Fruit fly (Drosophila melanogaster): ENCODE measurements around the gene P58IPK.
A peak's percentile ranks its signal among the peaks of the same experiment; 100 is the strongest.

Gene P58IPK

DNA sequence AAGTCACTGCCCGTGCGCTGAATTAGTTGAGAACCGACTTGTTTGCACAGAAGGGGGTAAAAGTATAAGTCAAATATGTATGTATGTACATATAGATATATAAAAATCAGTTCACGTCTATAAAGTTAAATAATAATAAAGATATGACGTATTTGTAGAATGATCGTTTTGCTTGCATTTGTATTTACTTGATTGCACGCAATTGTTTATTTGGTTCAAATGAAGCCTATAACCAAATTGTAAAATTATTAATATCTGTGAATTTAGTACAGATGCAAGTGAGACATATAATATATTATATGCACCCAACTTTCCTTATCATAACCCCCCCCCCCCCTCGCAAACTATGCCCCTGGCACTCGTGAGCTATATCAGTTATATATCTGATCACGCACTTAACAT lies 13.8 kb downstream of the P58IPK start (continued):
- TF ChIP-seq Ets96B (tag; optimal IDR thresholded peaks at IDR 0.05) (peak; percentile 55), vri (GFP tag; optimal IDR thresholded peaks at IDR 0.05) (peak; percentile 17), Blimp-1 (GFP tag; optimal IDR thresholded peaks at IDR 0.05) (no peak), CG3919 (GFP tag; optimal IDR thresholded peaks at IDR 0.05) (peak; percentile 45), cyc (GFP tag; optimal IDR thresholded peaks at IDR 0.05) (no peak), Hr38 (GFP tag; optimal IDR thresholded peaks at IDR 0.05) (no peak), CG11762 (GFP tag; optimal IDR thresholded peaks at IDR 0.05; ENCODE audit: insufficient read depth) (peak; percentile 42), CG16779 (tag; optimal IDR thresholded peaks at IDR 0.05) (peak; percentile 36), CG9139 (GFP tag; optimal IDR thresholded peaks at IDR 0.05) (peak; percentile 51), fkh (GFP tag; optimal IDR thresholded peaks at IDR 0.05) (peak; percentile 83), CG10669 (GFP tag; optimal IDR thresholded peaks at IDR 0.05) (peak; percentile 46), Gug (GFP tag; IDR thresholded peaks at IDR 0.05) (no peak), Eip75B (GFP tag; optimal IDR thresholded peaks at IDR 0.05) (no peak), Hr39 (GFP tag; optimal IDR thresholded peaks at IDR 0.05) (no peak), CG34406 (GFP tag; optimal IDR thresholded peaks at IDR 0.05) (peak; percentile 47), Eip78C (GFP tag) (peak; percentile 84), ss (GFP tag; optimal IDR thresholded peaks at IDR 0.05) (peak; percentile 36 to 50), CG6808 (GFP tag; optimal IDR thresholded peaks at IDR 0.05) (peak; percentile 56), CG4318 (GFP tag; optimal IDR thresholded peaks at IDR 0.05) (no peak), acj6 (GFP tag; optimal IDR thresholded peaks at IDR 0.05) (peak; percentile 4), CG3032 (tag; optimal IDR thresholded peaks at IDR 0.05) (peak; percentile 49), Ets21C (GFP tag; optimal IDR thresholded peaks at IDR 0.05) (no peak), CG8119 (GFP tag; IDR thresholded peaks at IDR 0.05) (no peak), CG6163 (GFP tag; IDR thresholded peaks at IDR 0.05) (peak; percentile 59; the same call in 1 of the 3 replicates), eg (GFP tag; IDR thresholded peaks at IDR 0.05) (0 out of 3 replicates have a peak, but pooled peaks have one; percentile 29)

dm6 chr3R:9601949-9602348 lies 15.2 kb downstream of the P58IPK start:
- TF ChIP-seq Blimp-1 (GFP tag; optimal IDR thresholded peaks at IDR 0.05) (no peak), CG31627 (GFP tag; optimal IDR thresholded peaks at IDR 0.05) (no peak), ss (GFP tag; optimal IDR thresholded peaks at IDR 0.05) (peak in 1 of 2 experiments; percentile 17), Eip78C (GFP tag) (peak; percentile 15), CG11762 (GFP tag; optimal IDR thresholded peaks at IDR 0.05; ENCODE audit: insufficient read depth) (no peak), CG10669 (GFP tag; optimal IDR thresholded peaks at IDR 0.05) (no peak), CG4318 (GFP tag; optimal IDR thresholded peaks at IDR 0.05) (no peak), CG6792 (GFP tag; optimal IDR thresholded peaks at IDR 0.05) (no peak), vri (GFP tag; optimal IDR thresholded peaks at IDR 0.05) (peak; percentile 32), CG8632 (GFP tag; optimal IDR thresholded peaks at IDR 0.05) (no peak), OdsH (GFP tag; optimal IDR thresholded peaks at IDR 0.05) (no peak)

dm6 chr3R:9603022-9603942 lies 16.5 kb downstream of the P58IPK start:
- TF ChIP-seq fkh (GFP tag; optimal IDR thresholded peaks at IDR 0.05): peak; percentile 67
- TF ChIP-seq CG3919 (GFP tag; optimal IDR thresholded peaks at IDR 0.05): no peak
- TF ChIP-seq ss (GFP tag; optimal IDR thresholded peaks at IDR 0.05): peak in 1 of 2 experiments; percentile 63

DNA sequence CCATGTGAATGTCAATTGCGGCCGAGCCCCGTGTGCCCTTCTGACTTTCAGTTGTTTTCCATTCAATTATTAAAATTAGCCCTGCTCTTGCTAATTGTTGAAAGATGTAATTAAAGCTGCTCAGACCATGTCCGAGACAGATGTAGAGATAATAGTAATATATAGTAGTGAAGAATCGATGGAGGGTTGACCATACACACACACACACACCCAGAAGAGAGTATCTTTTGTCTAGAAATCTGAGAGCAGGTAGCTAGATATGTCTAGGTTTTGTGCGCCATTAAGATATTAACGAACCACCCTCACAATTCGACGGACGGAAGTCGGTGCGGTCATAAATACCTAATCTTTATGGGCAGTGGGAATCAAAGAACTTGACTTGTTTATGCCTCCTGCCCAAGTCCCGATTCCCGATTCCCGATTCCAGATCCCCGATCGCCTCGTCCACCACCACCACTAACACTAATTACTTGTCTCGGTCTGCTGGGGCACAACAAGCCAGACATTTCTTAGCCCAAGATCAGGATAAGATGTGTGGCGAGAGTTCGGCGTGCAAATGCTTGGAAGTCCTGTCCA lies 17.8 kb downstream of the P58IPK start:
- TF ChIP-seq CG3032 (tag; optimal IDR thresholded peaks at IDR 0.05) (no peak), fkh (GFP tag; optimal IDR thresholded peaks at IDR 0.05) (no peak), fd59A (GFP tag; optimal IDR thresholded peaks at IDR 0.05) (no peak), CG6276 (GFP tag; optimal IDR thresholded peaks at IDR 0.05) (no peak), OdsH (GFP tag; optimal IDR thresholded peaks at IDR 0.05) (no peak)
